Fruit fly (Drosophila melanogaster) whole organism, embryonic: Measurements from ENCODE around the gene MED22.
A peak's percentile ranks its signal among the peaks of the same experiment; 100 is the strongest.

Experiments used
- Aef1 ChIP-seq: fragments of 200-800 bp; sonication (Bioruptor generic); IDR thresholded peaks from 3 replicates; pipeline ENCODE4 v1.3.6; 2022; ENCODE audit warnings: missing biosample characterization, missing genetic modification characterization
- BEAF-32 ChIP-seq: fragments of 200-800 bp; sonication (Bioruptor generic); optimal IDR thresholded peaks from 3 replicates; lab custom pipeline; 2017; ENCODE audit warnings: missing biosample characterization, missing genetic modification characterization, mild to moderate bottlenecking, moderate library complexity, missing genetic modification reagents
- Bteb2 ChIP-seq: fragments of 200-800 bp; sonication (Bioruptor generic); optimal IDR thresholded peaks from 2 replicates; lab custom pipeline; 2016; ENCODE audit warnings: missing biosample characterization, missing genetic modification characterization
- CG10431 ChIP-seq: fragments of 200-800 bp; sonication (Bioruptor generic); optimal IDR thresholded peaks from 3 replicates; lab custom pipeline; 2018; ENCODE audit warnings: missing biosample characterization, mild to moderate bottlenecking, missing genetic modification characterization
- CG11398 ChIP-seq: fragments of 200-800 bp; sonication (Bioruptor generic); optimal IDR thresholded peaks from 2 replicates; lab custom pipeline; 2016; ENCODE audit warnings: missing biosample characterization, missing genetic modification characterization
- CG11504 ChIP-seq: fragments of 200-800 bp; sonication (Bioruptor generic); optimal IDR thresholded peaks from 3 replicates; lab custom pipeline; 2019; ENCODE audit warnings: missing biosample characterization, mild to moderate bottlenecking, missing genetic modification characterization, moderate library complexity
- CG12155 ChIP-seq: fragments of 200-800 bp; sonication (Bioruptor generic); optimal IDR thresholded peaks from 3 replicates; lab custom pipeline; 2016; ENCODE audit warnings: missing biosample characterization, missing genetic modification characterization
- CG12391 ChIP-seq: fragments of 200-800 bp; sonication (Bioruptor generic); optimal IDR thresholded peaks from 3 replicates; lab custom pipeline; 2018; ENCODE audit warnings: missing biosample characterization, mild to moderate bottlenecking, missing genetic modification characterization, moderate library complexity
- CG13775 ChIP-seq: fragments of 200-800 bp; sonication (Bioruptor generic); optimal IDR thresholded peaks from 3 replicates; lab custom pipeline; 2017; ENCODE audit warnings: missing biosample characterization, mild to moderate bottlenecking, missing genetic modification characterization
- CG15073 ChIP-seq: fragments of 200-800 bp; sonication (Bioruptor generic); optimal IDR thresholded peaks from 2 replicates; lab custom pipeline; 2016; ENCODE audit warnings: missing biosample characterization, missing genetic modification characterization
- CG15601 ChIP-seq: fragments of 200-800 bp; sonication (Bioruptor generic); optimal IDR thresholded peaks from 3 replicates; lab custom pipeline; 2019; ENCODE audit warnings: missing biosample characterization, mild to moderate bottlenecking, missing genetic modification characterization, moderate library complexity
- CG17186 ChIP-seq: fragments of 200-800 bp; sonication (Bioruptor generic); optimal IDR thresholded peaks from 3 replicates; lab custom pipeline; 2017; ENCODE audit warnings: missing biosample characterization, missing genetic modification reagents, missing genetic modification characterization
- CG18619 ChIP-seq: fragments of 200-800 bp; sonication (Bioruptor generic); optimal IDR thresholded peaks from 3 replicates; lab custom pipeline; 2017; ENCODE audit warnings: missing biosample characterization, mild to moderate bottlenecking, missing genetic modification characterization
- CG2199 ChIP-seq: fragments of 200-800 bp; sonication (Bioruptor generic); IDR thresholded peaks from 3 replicates; pipeline ENCODE4 v1.3.6; 2022; ENCODE audit warnings: missing biosample characterization, missing genetic modification characterization
- CG31365 ChIP-seq: fragments of 200-800 bp; sonication (Bioruptor generic); optimal IDR thresholded peaks from 2 replicates; lab custom pipeline; 2018; ENCODE audit warnings: missing biosample characterization, mild to moderate bottlenecking, missing genetic modification characterization
- CG3163 ChIP-seq: fragments of 200-800 bp; sonication (Bioruptor generic); optimal IDR thresholded peaks from 3 replicates; lab custom pipeline; 2016; ENCODE audit warnings: missing biosample characterization, missing genetic modification characterization
- CG32772 ChIP-seq: fragments of 200-800 bp; sonication (Bioruptor generic); IDR thresholded peaks from 2 replicates; pipeline ENCODE4 v1.3.6; 2022; ENCODE audit warnings: missing biosample characterization, missing genetic modification characterization
- CG34376 ChIP-seq: fragments of 200-800 bp; sonication (Bioruptor generic); optimal IDR thresholded peaks from 2 replicates; lab custom pipeline; 2018; ENCODE audit warnings: missing biosample characterization, mild to moderate bottlenecking, missing genetic modification characterization
- CG42726 ChIP-seq: fragments of 200-800 bp; sonication (Bioruptor generic); IDR thresholded peaks from 2 replicates; pipeline ENCODE4 v1.3.6; 2022; ENCODE audit warnings: missing biosample characterization, missing genetic modification characterization; ENCODE audit not compliant: partially characterized antibody
- CG4328 ChIP-seq: fragments of 200-800 bp; sonication (Bioruptor generic); optimal IDR thresholded peaks from 3 replicates; lab custom pipeline; 2017; ENCODE audit warnings: missing biosample characterization, missing genetic modification reagents, missing genetic modification characterization
- CG43689 ChIP-seq: fragments of 200-800 bp; sonication (Bioruptor generic); IDR thresholded peaks from 2 replicates; pipeline ENCODE4 v1.3.6; 2022; ENCODE audit warnings: missing biosample characterization, missing genetic modification characterization
- CG4404 ChIP-seq: fragments of 200-800 bp; sonication (Bioruptor generic); IDR thresholded peaks from 2 replicates; pipeline ENCODE4 v1.3.6; 2022; ENCODE audit warnings: missing biosample characterization, missing genetic modification characterization
- CG4854 ChIP-seq: fragments of 200-800 bp; sonication (Bioruptor generic); optimal IDR thresholded peaks from 2 replicates; lab custom pipeline; 2016; ENCODE audit warnings: missing biosample characterization, missing genetic modification characterization, inconsistent platforms
- CG6654 ChIP-seq: fragments of 200-800 bp; sonication (Bioruptor generic); optimal IDR thresholded peaks from 2 replicates; lab custom pipeline; 2017; ENCODE audit warnings: missing biosample characterization, mild to moderate bottlenecking, missing genetic modification characterization
- CG6791 ChIP-seq: fragments of 200-800 bp; sonication (Bioruptor generic); IDR thresholded peaks from 3 replicates; pipeline ENCODE4 v1.3.6; 2022; ENCODE audit warnings: missing biosample characterization, missing genetic modification characterization; ENCODE audit not compliant: partially characterized antibody
- CG8359 ChIP-seq: fragments of 200-800 bp; sonication (Bioruptor generic); optimal IDR thresholded peaks from 2 replicates; lab custom pipeline; 2017; ENCODE audit warnings: missing biosample characterization, mild to moderate bottlenecking, missing genetic modification characterization, borderline replicate concordance
- CG8944 ChIP-seq: fragments of 200-800 bp; sonication (Bioruptor generic); optimal IDR thresholded peaks from 3 replicates; lab custom pipeline; 2016; ENCODE audit warnings: missing biosample characterization, missing genetic modification characterization
- D ChIP-seq, 2 experiments: fragments of 200-800 bp in 1 of 2; fragments of >200 bp in 1 of 2; sonication (Bioruptor generic) in 1 of 2; optimal IDR thresholded peaks; 2 replicates in 1 of 2; 3 replicates in 1 of 2; lab custom pipeline; 2017; ENCODE audit warnings: mild to moderate bottlenecking in 1 of 2, missing biosample characterization in 1 of 2, missing genetic modification characterization in 1 of 2, missing genetic modification reagents in 1 of 2
- Dp ChIP-seq: fragments of 200-800 bp; sonication (Bioruptor generic); optimal IDR thresholded peaks from 2 replicates; lab custom pipeline; 2018; ENCODE audit warnings: missing biosample characterization, mild to moderate bottlenecking, missing genetic modification characterization, moderate library complexity
- Hand ChIP-seq: fragments of 200-800 bp; sonication (Bioruptor generic); optimal IDR thresholded peaks from 2 replicates; lab custom pipeline; 2017; ENCODE audit warnings: mild to moderate bottlenecking, missing biosample characterization, missing genetic modification reagents, missing genetic modification characterization
- Lpt ChIP-seq: fragments of >200 bp; optimal IDR thresholded peaks from 2 replicates; lab custom pipeline; 2018; ENCODE audit warnings: missing biosample characterization, missing genetic modification characterization
- Nf-YB ChIP-seq: fragments of 200-800 bp; sonication (Bioruptor generic); optimal IDR thresholded peaks from 3 replicates; lab custom pipeline; 2019; ENCODE audit warnings: missing biosample characterization, mild to moderate bottlenecking, missing genetic modification characterization, moderate library complexity
- Rx ChIP-seq: fragments of 200-800 bp; sonication (Bioruptor generic); IDR thresholded peaks from 2 replicates; pipeline ENCODE4 v1.3.6; 2022; ENCODE audit warnings: missing biosample characterization, missing genetic modification characterization
- Xrp1 ChIP-seq: fragments of 200-800 bp; sonication (Bioruptor generic); IDR thresholded peaks from 2 replicates; pipeline ENCODE4 v1.3.6; 2022; ENCODE audit warnings: missing biosample characterization, missing genetic modification characterization
- abd-A ChIP-seq: fragments of 200-800 bp; sonication (Bioruptor generic); optimal IDR thresholded peaks from 3 replicates; lab custom pipeline; 2019; ENCODE audit warnings: missing biosample characterization, mild to moderate bottlenecking, missing genetic modification characterization, moderate library complexity
- amos ChIP-seq: fragments of 200-800 bp; sonication (Bioruptor generic); IDR thresholded peaks from 2 replicates; pipeline ENCODE4 v1.3.6; 2022; ENCODE audit warnings: missing biosample characterization, missing genetic modification characterization; ENCODE audit not compliant: partially characterized antibody
- ci ChIP-seq: fragments of 200-800 bp; sonication (Bioruptor generic); IDR thresholded peaks from 3 replicates; pipeline ENCODE4 v1.3.6; 2022; ENCODE audit warnings: missing biosample characterization, missing genetic modification characterization
- fd96Cb ChIP-seq: fragments of 200-800 bp; sonication (Bioruptor generic); optimal IDR thresholded peaks from 2 replicates; lab custom pipeline; 2018; ENCODE audit warnings: missing biosample characterization, mild to moderate bottlenecking, missing genetic modification characterization, moderate library complexity
- gem ChIP-seq: fragments of 200-800 bp; sonication (Bioruptor generic); optimal IDR thresholded peaks from 2 replicates; lab custom pipeline; 2019; ENCODE audit warnings: missing biosample characterization, mild to moderate bottlenecking, missing genetic modification characterization, moderate library complexity
- hb ChIP-seq: fragments of 200-800 bp; sonication (Bioruptor generic); IDR thresholded peaks from 3 replicates; pipeline ENCODE4 v1.3.6; 2022; ENCODE audit warnings: missing biosample characterization, missing genetic modification characterization; ENCODE audit not compliant: partially characterized antibody
- ken ChIP-seq: fragments of 200-800 bp; sonication (Bioruptor generic); IDR thresholded peaks from 3 replicates; pipeline ENCODE4 v1.3.6; 2022; ENCODE audit warnings: missing biosample characterization, missing genetic modification characterization
- maf-S ChIP-seq: fragments of 200-800 bp; sonication (Bioruptor generic); optimal IDR thresholded peaks from 2 replicates; lab custom pipeline; 2016; ENCODE audit warnings: missing biosample characterization, missing genetic modification characterization
- pfk ChIP-seq: fragments of 200-800 bp; sonication (Bioruptor generic); optimal IDR thresholded peaks from 2 replicates; lab custom pipeline; 2018; ENCODE audit warnings: missing biosample characterization, mild to moderate bottlenecking, missing genetic modification characterization, moderate library complexity
- pum ChIP-seq: fragments of 200-800 bp; sonication (Bioruptor generic); optimal IDR thresholded peaks from 2 replicates; lab custom pipeline; 2016; ENCODE audit warnings: missing biosample characterization, missing genetic modification characterization
- tin ChIP-seq: fragments of 200-800 bp; sonication (Bioruptor generic); optimal IDR thresholded peaks from 3 replicates; lab custom pipeline; 2016; ENCODE audit warnings: missing biosample characterization, missing genetic modification characterization
- vvl ChIP-seq: fragments of 200-800 bp; sonication (Bioruptor generic); IDR thresholded peaks from 2 replicates; pipeline ENCODE4 v1.3.6; 2022; ENCODE audit warnings: missing biosample characterization, missing genetic modification characterization
- wdn ChIP-seq: fragments of 200-800 bp; sonication (Bioruptor generic); IDR thresholded peaks from 2 replicates; pipeline ENCODE4 v1.3.6; 2022; ENCODE audit warnings: missing biosample characterization, missing genetic modification characterization
- zfh2 ChIP-seq: fragments of 200-800 bp; sonication (Bioruptor generic); optimal IDR thresholded peaks from 2 replicates; lab custom pipeline; 2016; ENCODE audit warnings: missing biosample characterization, missing genetic modification characterization

Gene MED22

DNA sequence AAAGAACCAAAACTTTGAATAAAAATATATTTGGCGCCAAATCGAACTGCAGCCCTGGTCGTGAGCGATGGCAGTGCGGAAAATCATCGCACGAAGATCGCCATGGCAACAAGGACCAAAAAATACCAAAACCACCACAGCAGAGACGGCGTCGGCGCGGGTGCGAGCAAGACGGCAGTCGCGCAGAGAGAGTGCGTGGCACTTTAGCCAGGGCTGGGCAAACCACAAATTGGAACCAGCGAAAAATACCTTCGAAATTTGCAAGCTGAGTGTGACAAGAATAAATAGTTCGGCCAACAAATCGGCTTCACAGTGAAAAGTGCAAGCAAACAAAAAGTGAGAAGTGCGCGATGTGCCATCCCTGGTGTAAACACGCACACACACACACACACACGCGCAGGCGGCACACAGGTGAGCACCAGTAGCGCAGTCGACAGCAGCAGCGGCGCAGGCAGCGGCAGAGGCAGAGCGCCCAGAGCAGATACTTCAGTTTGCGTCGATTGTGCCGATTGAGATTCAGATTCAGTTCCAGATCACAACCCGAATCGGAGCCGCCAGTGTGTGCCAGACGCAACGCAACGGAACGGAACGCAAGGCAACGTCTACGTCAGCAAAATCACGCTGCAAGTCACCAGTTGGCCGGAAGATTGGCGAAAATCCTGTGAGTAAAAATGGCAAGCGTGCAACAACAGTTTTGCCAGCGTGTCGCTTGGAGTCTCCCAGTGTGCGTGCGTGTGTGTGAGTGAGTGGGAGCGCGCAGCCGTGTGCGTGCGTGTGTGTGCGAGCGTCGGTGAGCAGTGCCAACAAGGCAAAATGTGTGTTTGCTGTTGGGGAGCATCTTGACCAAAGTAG is 7.3 kb downstream of the MED22 start, which contains the start of gene TRAM (continued):
- TF ChIP-seq CG15073 (GFP tag; lab: Kevin White, UChicago) (peak; percentile 83), pum (GFP tag; lab: Kevin White, UChicago) (peak; percentile 98), Rx (GFP tag; lab: Robert Waterston, UW) (peak; percentile 99), CG8944 (GFP tag; lab: Kevin White, UChicago) (peak; percentile 99), hb (GFP tag; lab: Robert Waterston, UW) (peak; percentile 70), CG4328 (GFP tag; lab: Kevin White, UChicago) (peak; percentile 99), CG13775 (GFP tag; lab: Kevin White, UChicago) (peak; percentile 98), CG31365 (tag; lab: Kevin White, UChicago) (peak; percentile 91), CG3163 (GFP tag; lab: Kevin White, UChicago) (peak; percentile 91), maf-S (GFP tag; lab: Kevin White, UChicago) (peak; percentile 97), ken (GFP tag; lab: Robert Waterston, UW) (peak; percentile 100), CG34376 (peak; percentile 99), pfk (GFP tag; lab: Kevin White, UChicago) (peak; percentile 72), abd-A (no peak), CG32772 (GFP tag; lab: Robert Waterston, UW) (peak; percentile 99), Bteb2 (GFP tag; lab: Kevin White, UChicago) (peak; percentile 95), tin (peak; percentile 98), CG43689 (GFP tag; lab: Robert Waterston, UW) (peak; percentile 99), CG17186 (GFP tag; lab: Kevin White, UChicago) (peak; percentile 98), fd96Cb (peak; percentile 96), Aef1 (GFP tag; lab: Robert Waterston, UW) (peak; percentile 99), CG10431 (peak; percentile 96), gem (peak; percentile 98), Lpt (GFP tag; lab: Kevin White, UChicago) (no peak), CG12391 (tag; lab: Kevin White, UChicago) (peak; percentile 98), CG18619 (peak; percentile 99), zfh2 (GFP tag; lab: Kevin White, UChicago) (peak; percentile 98), D (optimal IDR thresholded peaks at IDR 0.05; lab: Kevin White, UChicago) (no peak), D (GFP tag; optimal IDR thresholded peaks at IDR 0.05; lab: Kevin White, UChicago) (peak; percentile 98), CG11504 (tag; lab: Kevin White, UChicago) (peak; percentile 96), vvl (peak; percentile 99), CG42726 (GFP tag; lab: Robert Waterston, UW) (peak; percentile 82), Hand (GFP tag; lab: Kevin White, UChicago) (peak; percentile 95), CG15601 (tag; lab: Kevin White, UChicago) (peak; percentile 96), BEAF-32 (peak; percentile 87), CG4854 (GFP tag; lab: Kevin White, UChicago) (peak; percentile 94), CG6791 (GFP tag; lab: Robert Waterston, UW) (peak; percentile 82), amos (peak; percentile 88), CG8359 (GFP tag; lab: Kevin White, UChicago) (peak; percentile 92), CG4404 (GFP tag; lab: Robert Waterston, UW) (peak; percentile 99), CG2199 (GFP tag; lab: Robert Waterston, UW) (peak; percentile 98), CG12155 (GFP tag; lab: Kevin White, UChicago) (peak; percentile 97), Nf-YB (GFP tag; lab: Kevin White, UChicago) (peak; percentile 85), ci (peak; percentile 100), Xrp1 (GFP tag; lab: Robert Waterston, UW) (peak; percentile 99), Dp (GFP tag; lab: Kevin White, UChicago) (peak; percentile 89), CG6654 (GFP tag; lab: Kevin White, UChicago) (peak; percentile 91), CG11398 (GFP tag; lab: Kevin White, UChicago) (peak; percentile 98), wdn (GFP tag; lab: Robert Waterston, UW) (peak; percentile 99)
